Fruit fly (Drosophila melanogaster) whole organism, pupa: ENCODE data around the gene Argk2.

Experiments
- CG12605 ChIP-seq: fragments of 200-800 bp; sonication (Bioruptor generic); IDR thresholded peaks from 2 replicates; pipeline ENCODE4 v1.3.6; 2022; ENCODE audit warnings: missing biosample characterization, missing genetic modification characterization
- CG17806 ChIP-seq: fragments of 200-800 bp; sonication (Bioruptor generic); optimal IDR thresholded peaks from 2 replicates; lab custom pipeline; 2018; ENCODE audit warnings: missing biosample characterization, mild to moderate bottlenecking, missing genetic modification characterization, moderate library complexity
- CG32121 ChIP-seq: fragments of 200-800 bp; sonication (Bioruptor generic); IDR thresholded peaks from 2 replicates; pipeline ENCODE4 v1.3.6; 2022; ENCODE audit warnings: missing biosample characterization, missing genetic modification characterization
- CG9948 ChIP-seq: fragments of 200-800 bp; sonication (Bioruptor generic); optimal IDR thresholded peaks from 2 replicates; lab custom pipeline; 2018; ENCODE audit warnings: missing biosample characterization, mild to moderate bottlenecking, missing genetic modification characterization, moderate library complexity
- EcR ChIP-seq: fragments of 200-800 bp; sonication (Bioruptor generic); optimal IDR thresholded peaks from 3 replicates; lab custom pipeline; 2019; ENCODE audit warnings: missing biosample characterization, missing genetic modification characterization, mild to moderate bottlenecking, moderate library complexity, missing genetic modification reagents
- Pif1A ChIP-seq: fragments of 200-800 bp; sonication (Bioruptor generic); optimal IDR thresholded peaks from 3 replicates; lab custom pipeline; 2016; ENCODE audit warnings: missing biosample characterization, missing genetic modification characterization
- Snoo ChIP-seq: fragments of 200-800 bp; sonication (Bioruptor generic); optimal IDR thresholded peaks from 3 replicates; lab custom pipeline; 2017; ENCODE audit warnings: missing biosample characterization, mild to moderate bottlenecking, missing genetic modification characterization, inconsistent platforms

- TF ChIP-seq CG17806 (tag; lab: Kevin White, UChicago) (no peak), Snoo (no peak), EcR (GFP tag; lab: Kevin White, UChicago) (no peak), CG9948 (no peak), CG12605 (GFP tag; lab: Robert Waterston, UW) (no peak), CG32121 (GFP tag; lab: Robert Waterston, UW) (no peak), Pif1A (GFP tag; lab: Kevin White, UChicago) (no peak)
Measured at dm6 chr3L:9063607-9064006, 16.4 kb downstream of the Argk2 start.
